Worm (Caenorhabditis elegans) whole organism, mixed stage, embryonic: Measurements from ENCODE around the gene cnc-4.

ENCODE experiments used
- M03D4.4 ChIP-seq: sonication (generic microtip); optimal IDR thresholded peaks from 2 replicates; lab custom pipeline; 2017; ENCODE audit warnings: mild to moderate bottlenecking, missing genetic modification characterization, missing compliant biosample characterization
- bed-3 ChIP-seq: fragments of 200-800 bp; sonication (Bioruptor generic); optimal IDR thresholded peaks from 3 replicates; lab custom pipeline; 2018; ENCODE audit warnings: mild to moderate bottlenecking, missing genetic modification characterization, moderate library complexity, missing compliant biosample characterization
- blmp-1 ChIP-seq: fragments of 150-350 bp; optimal IDR thresholded peaks from 2 replicates; lab custom pipeline; 2014; ENCODE audit warnings: missing biosample characterization, missing genetic modification characterization
- ceh-39 ChIP-seq: fragments of 150-350 bp; optimal IDR thresholded peaks from 2 replicates; lab custom pipeline; 2014; ENCODE audit warnings: missing biosample characterization, missing genetic modification characterization
- ceh-43 ChIP-seq: fragments of 200-800 bp; sonication (Bioruptor generic); optimal IDR thresholded peaks from 2 replicates; lab custom pipeline; 2018; ENCODE audit warnings: mild to moderate bottlenecking, missing genetic modification characterization, moderate library complexity, missing compliant biosample characterization
- ceh-83 ChIP-seq: fragments of 200-800 bp; sonication (Bioruptor generic); optimal IDR thresholded peaks from 2 replicates; lab custom pipeline; 2018; ENCODE audit warnings: mild to moderate bottlenecking, missing genetic modification characterization, missing compliant biosample characterization
- cnd-1 ChIP-seq: fragments of 200-800 bp; sonication (Bioruptor generic); optimal IDR thresholded peaks from 2 replicates; lab custom pipeline; 2018; ENCODE audit warnings: mild to moderate bottlenecking, missing genetic modification characterization, missing compliant biosample characterization
- drap-1 ChIP-seq: fragments of 200-800 bp; sonication (Bioruptor generic); optimal IDR thresholded peaks from 3 replicates; lab custom pipeline; 2018; ENCODE audit warnings: mild to moderate bottlenecking, missing genetic modification characterization, missing compliant biosample characterization
- elt-1 ChIP-seq: sonication (generic microtip); optimal IDR thresholded peaks from 2 replicates; lab custom pipeline; 2017; ENCODE audit warnings: missing genetic modification characterization, mild to moderate bottlenecking, missing compliant biosample characterization, antibody characterized with exemption, moderate library complexity, borderline replicate concordance; ENCODE audit not compliant: insufficient read depth
- elt-3 ChIP-seq: fragments of 150-350 bp; optimal IDR thresholded peaks from 2 replicates; lab custom pipeline; 2014; ENCODE audit warnings: missing biosample characterization, missing genetic modification characterization
- flh-1 ChIP-seq: fragments of 200-800 bp; sonication (Bioruptor generic); optimal IDR thresholded peaks from 2 replicates; lab custom pipeline; 2018; ENCODE audit warnings: mild to moderate bottlenecking, missing genetic modification characterization, moderate library complexity, missing compliant biosample characterization
- ham-2 ChIP-seq: fragments of 200-800 bp; sonication (Bioruptor generic); optimal IDR thresholded peaks from 2 replicates; lab custom pipeline; 2018; ENCODE audit warnings: mild to moderate bottlenecking, missing genetic modification characterization, missing compliant biosample characterization
- hlh-1 ChIP-seq: fragments of 150-350 bp; optimal IDR thresholded peaks from 2 replicates; lab custom pipeline; 2014; ENCODE audit warnings: missing biosample characterization, missing genetic modification reagents, missing genetic modification characterization
- lin-32 ChIP-seq: fragments of 200-800 bp; sonication (Bioruptor generic); optimal IDR thresholded peaks from 2 replicates; lab custom pipeline; 2018; ENCODE audit warnings: mild to moderate bottlenecking, missing genetic modification characterization, missing compliant biosample characterization
- mab-5 ChIP-seq: fragments of 150-350 bp; optimal IDR thresholded peaks from 2 replicates; lab custom pipeline; 2014; ENCODE audit warnings: missing biosample characterization, missing genetic modification characterization
- mls-2 ChIP-seq: sonication (generic microtip); optimal IDR thresholded peaks from 2 replicates; lab custom pipeline; 2016; ENCODE audit warnings: mild to moderate bottlenecking, missing genetic modification characterization, moderate library complexity, missing compliant biosample characterization
- nhr-12 ChIP-seq: fragments of 150-350 bp; optimal IDR thresholded peaks from 2 replicates; lab custom pipeline; 2014; ENCODE audit warnings: missing biosample characterization, missing genetic modification characterization
- nhr-2 ChIP-seq: fragments of 150-350 bp; optimal IDR thresholded peaks from 2 replicates; lab custom pipeline; 2014; ENCODE audit warnings: missing biosample characterization, missing genetic modification characterization
- nhr-237 ChIP-seq: fragments of 150-350 bp; optimal IDR thresholded peaks from 2 replicates; lab custom pipeline; 2014; ENCODE audit warnings: missing biosample characterization, missing genetic modification characterization
- nhr-28 ChIP-seq: fragments of 150-350 bp; optimal IDR thresholded peaks from 2 replicates; lab custom pipeline; 2014; ENCODE audit warnings: missing biosample characterization, missing genetic modification characterization
- nhr-76 ChIP-seq: sonication (generic microtip); optimal IDR thresholded peaks from 2 replicates; lab custom pipeline; 2017; ENCODE audit warnings: missing biosample characterization, missing genetic modification characterization
- pha-4 ChIP-seq: fragments of 150-350 bp; optimal IDR thresholded peaks from 2 replicates; lab custom pipeline; 2018; ENCODE audit warnings: missing biosample characterization, missing genetic modification reagents, missing genetic modification characterization
- sem-2 ChIP-seq: fragments of 200-800 bp; sonication (Bioruptor generic); optimal IDR thresholded peaks from 2 replicates; lab custom pipeline; 2018; ENCODE audit warnings: mild to moderate bottlenecking, missing genetic modification characterization, missing compliant biosample characterization
- snpc-4 ChIP-seq: fragments of 150-350 bp; optimal IDR thresholded peaks from 2 replicates; lab custom pipeline; 2014; ENCODE audit warnings: missing biosample characterization, missing genetic modification characterization
- sptf-1 ChIP-seq: sonication (generic microtip); optimal IDR thresholded peaks from 2 replicates; lab custom pipeline; 2017; ENCODE audit warnings: mild to moderate bottlenecking, missing genetic modification characterization, moderate library complexity, missing compliant biosample characterization
- tbx-8 ChIP-seq: fragments of 200-800 bp; sonication (Bioruptor generic); optimal IDR thresholded peaks from 2 replicates; lab custom pipeline; 2018; ENCODE audit warnings: mild to moderate bottlenecking, missing genetic modification characterization, moderate library complexity, missing compliant biosample characterization
- unc-120 ChIP-seq: sonication (generic microtip); optimal IDR thresholded peaks from 2 replicates; lab custom pipeline; 2017; ENCODE audit warnings: missing genetic modification characterization, missing compliant biosample characterization; ENCODE audit not compliant: poor library complexity, severe bottlenecking
- unc-39 ChIP-seq: fragments of 150-350 bp; optimal IDR thresholded peaks from 2 replicates; lab custom pipeline; 2014; ENCODE audit warnings: missing biosample characterization, missing genetic modification characterization
- unc-62 ChIP-seq: fragments of 150-350 bp; optimal IDR thresholded peaks from 2 replicates; lab custom pipeline; 2014; ENCODE audit warnings: missing biosample characterization, missing genetic modification reagents, missing genetic modification characterization
- zip-8 ChIP-seq: fragments of 150-350 bp; optimal IDR thresholded peaks from 2 replicates; lab custom pipeline; 2014; ENCODE audit warnings: missing biosample characterization, missing genetic modification characterization

Gene cnc-4

DNA sequence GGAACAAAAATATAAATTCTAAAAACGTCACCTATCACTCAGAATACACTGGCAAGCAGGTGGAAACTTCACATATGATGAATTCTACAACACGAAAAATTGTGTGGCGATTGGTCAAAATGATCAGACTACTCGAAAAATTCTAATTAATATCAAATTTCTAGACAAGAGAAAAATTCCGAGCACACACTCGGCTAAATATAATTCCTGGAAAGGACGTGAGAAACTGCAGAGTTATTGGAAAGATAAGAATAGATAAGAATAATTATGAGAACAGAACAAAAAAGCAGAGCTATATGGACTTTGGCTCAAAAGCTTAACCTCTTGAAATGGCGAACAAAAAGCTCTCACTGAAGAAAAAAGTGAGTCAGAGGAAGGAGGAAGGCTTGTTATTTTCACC, 40.3 kb downstream of the cnc-4 start:
- no peak for TF ChIP-seq cnd-1 (tag; lab: Kevin White, UChicago)
- TF ChIP-seq blmp-1 (tag; lab: Kevin White, UChicago): no peak
- TF ChIP-seq drap-1 (GFP tag; lab: Kevin White, UChicago): no peak
- no peak for TF ChIP-seq tbx-8 (GFP tag; lab: Kevin White, UChicago)
- no peak for TF ChIP-seq unc-39
- TF ChIP-seq ceh-83: no peak
- TF ChIP-seq unc-120: no peak
- no peak for TF ChIP-seq M03D4.4 (tag; lab: Kevin White, UChicago)
- no peak for TF ChIP-seq elt-1 (tag; lab: Kevin White, UChicago)
- TF ChIP-seq unc-62 (GFP tag; lab: Kevin White, UChicago): no peak
- no peak for TF ChIP-seq ceh-43 (GFP tag; lab: Kevin White, UChicago)
- TF ChIP-seq sem-2 (GFP tag; lab: Kevin White, UChicago): no peak

ce11 chrV:1488642-1489041, 41.6 kb downstream of the cnc-4 start:
- TF ChIP-seq snpc-4 (tag; lab: Kevin White, UChicago): no peak
- TF ChIP-seq zip-8 (tag; lab: Kevin White, UChicago): no peak
- TF ChIP-seq ceh-39 (tag; lab: Kevin White, UChicago): no peak
- no peak for TF ChIP-seq ham-2 (GFP tag; lab: Kevin White, UChicago)
- TF ChIP-seq hlh-1: no peak
- TF ChIP-seq mls-2 (tag; lab: Kevin White, UChicago): no peak
- TF ChIP-seq lin-32: no peak
- no peak for TF ChIP-seq tbx-8 (GFP tag; lab: Kevin White, UChicago)
- TF ChIP-seq nhr-2 (tag; lab: Kevin White, UChicago): no peak
- no peak for TF ChIP-seq nhr-12 (tag; lab: Kevin White, UChicago)
- no peak for TF ChIP-seq flh-1
- no peak for TF ChIP-seq drap-1 (GFP tag; lab: Kevin White, UChicago)
- no peak for TF ChIP-seq pha-4
- TF ChIP-seq elt-1 (tag; lab: Kevin White, UChicago): no peak
- no peak for TF ChIP-seq nhr-237 (tag; lab: Kevin White, UChicago)
- no peak for TF ChIP-seq mab-5 (tag; lab: Kevin White, UChicago)
- TF ChIP-seq ceh-83: no peak
- no peak for TF ChIP-seq blmp-1 (tag; lab: Kevin White, UChicago)
- no peak for TF ChIP-seq ceh-43 (GFP tag; lab: Kevin White, UChicago)

ce11 chrV:1490874-1491273, 43.9 kb downstream of the cnc-4 start:
- peak; percentile 22 for TF ChIP-seq ham-2 (GFP tag; lab: Kevin White, UChicago)
- TF ChIP-seq, all 35 proteins: peak for 1; not testable (repeated sequence) for 34

ce11 chrV:1491510-1491909, 44.5 kb downstream of the cnc-4 start, which contains the start of gene C38C3.6:
TSS of gene C38C3.6 (minus strand) at chrV:1491610.
- no peak for TF ChIP-seq lin-32

ce11 chrV:1494469-1494868, 47.5 kb downstream of the cnc-4 start, which contains the start of gene spig-7:
TSS of gene spig-7 (plus strand) at chrV:1494769.
- TF ChIP-seq elt-1 (tag; lab: Kevin White, UChicago) (no peak), unc-62 (GFP tag; lab: Kevin White, UChicago) (no peak), blmp-1 (tag; lab: Kevin White, UChicago) (no peak), nhr-28 (tag; lab: Kevin White, UChicago) (no peak), cnd-1 (tag; lab: Kevin White, UChicago) (no peak), ceh-39 (tag; lab: Kevin White, UChicago) (no peak), mls-2 (tag; lab: Kevin White, UChicago) (no peak), pha-4 (no peak), nhr-76 (tag; lab: Kevin White, UChicago) (no peak), elt-3 (tag; lab: Kevin White, UChicago) (no peak), bed-3 (GFP tag; lab: Kevin White, UChicago) (no peak), sptf-1 (tag; lab: Kevin White, UChicago) (no peak), snpc-4 (tag; lab: Kevin White, UChicago) (no peak)
